Worm (Caenorhabditis elegans): ENCODE results near the gene flp-18.

DNA sequence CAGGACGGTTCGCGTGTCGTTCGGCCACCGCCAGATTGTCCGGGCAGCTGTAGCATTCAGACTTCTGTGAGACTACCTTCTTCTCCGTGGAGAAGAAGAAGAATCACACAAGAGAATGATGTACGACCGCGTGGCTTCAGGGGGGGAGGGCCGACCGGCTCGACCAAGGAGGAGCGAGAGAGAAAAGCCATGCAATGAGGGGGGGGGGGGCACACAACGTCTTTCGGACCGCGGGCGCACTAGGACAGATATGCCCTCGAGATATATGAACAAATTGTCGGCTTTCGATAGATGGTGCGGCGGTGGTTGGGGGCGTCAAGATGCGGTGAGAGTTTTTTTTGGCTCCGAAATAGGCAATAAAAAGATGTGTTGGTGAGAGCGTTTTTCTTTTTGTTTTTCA, 22.3 kb upstream of the flp-18 start:
- TF ChIP-seq unc-39 (tag; optimal IDR thresholded peaks at IDR 0.05) (no peak), pha-4 (tag; optimal IDR thresholded peaks at IDR 0.05) (no peak), nhr-2 (tag; optimal IDR thresholded peaks at IDR 0.05) (no peak), unc-62 (GFP tag; optimal IDR thresholded peaks at IDR 0.05) (no peak), lin-32 (GFP tag; optimal IDR thresholded peaks at IDR 0.05) (no peak), ztf-11 (tag; optimal IDR thresholded peaks at IDR 0.05) (no peak), ces-1 (GFP tag; optimal IDR thresholded peaks at IDR 0.05) (no peak), M03D4.4 (tag; optimal IDR thresholded peaks at IDR 0.05) (no peak)
